Worm (Caenorhabditis elegans): ENCODE data around the gene K01D12.20.

ce11 chrV:12397545-12397944 lies 3.1 kb downstream of the K01D12.20 start, which contains the start of gene K01D12.5:
- TF ChIP-seq mel-28 (tag; optimal IDR thresholded peaks at IDR 0.05; ENCODE audit: borderline replicate concordance) (no peak), pha-4 (tag; optimal IDR thresholded peaks at IDR 0.05) (no peak), let-526 (GFP tag; IDR thresholded peaks at IDR 0.05) (no peak), K11D2.4 (GFP tag; IDR thresholded peaks at IDR 0.05) (no peak), Y56A3A.18 (GFP tag; IDR thresholded peaks at IDR 0.05) (no peak), Y53G8AR.9 (GFP tag; conservative IDR thresholded peaks at IDR 0.05) (no peak), unc-62 (GFP tag; optimal IDR thresholded peaks at IDR 0.05) (no peak), nfyb-1 (GFP tag; IDR thresholded peaks at IDR 0.05) (no peak), lir-1 (GFP tag; conservative IDR thresholded peaks at IDR 0.05) (no peak), ceh-91 (GFP tag; IDR thresholded peaks at IDR 0.05) (no peak), B0336.3 (GFP tag; IDR thresholded peaks at IDR 0.05) (no peak), snpc-3.4 (tag; optimal IDR thresholded peaks at IDR 0.05) (no peak), atf-7 (tag; optimal IDR thresholded peaks at IDR 0.05) (no peak), let-607 (tag; optimal IDR thresholded peaks at IDR 0.05) (no peak)

Measured in whole organism, young adult.